Worm (Caenorhabditis elegans) whole organism, L4/young adult: ENCODE data around the gene B0035.21.

Experiments
- W03F9.2 ChIP-seq: fragments of 150-350 bp; optimal IDR thresholded peaks from 2 replicates; lab custom pipeline; 2014; ENCODE audit warnings: missing biosample characterization, missing genetic modification characterization
- dao-5 ChIP-seq: sonication (generic microtip); optimal IDR thresholded peaks from 2 replicates; lab custom pipeline; 2016; ENCODE audit warnings: missing genotype, missing genetic modification characterization, moderate library complexity, missing compliant biosample characterization
- him-1 ChIP-seq: sonication (generic microtip); optimal IDR thresholded peaks from 2 replicates; lab custom pipeline; 2016; ENCODE audit warnings: missing genotype, missing genetic modification reagents, missing genetic modification characterization, missing compliant biosample characterization

Gene B0035.21

ce11 chrIV:11375713-11376112 lies 48.7 kb downstream of the B0035.21 start:
- TF ChIP-seq him-1 (tag; lab: Kevin White, UChicago) (no peak), W03F9.2 (tag; lab: Kevin White, UChicago) (no peak), dao-5 (no peak)
